Worm (Caenorhabditis elegans) whole organism, late embryonic: Measurements from ENCODE around the gene Y37H2A.1.

ENCODE experiments used
- C08G9.2 ChIP-seq: sonication (generic microtip); optimal IDR thresholded peaks from 2 replicates; lab custom pipeline; 2016; ENCODE audit warnings: mild to moderate bottlenecking, missing genetic modification characterization, moderate library complexity, missing compliant biosample characterization
- K09A11.1 ChIP-seq: sonication (generic microtip); optimal IDR thresholded peaks from 2 replicates; lab custom pipeline; 2017; ENCODE audit warnings: antibody characterized with exemption, mild to moderate bottlenecking, missing genetic modification characterization, missing compliant biosample characterization; ENCODE audit not compliant: insufficient read depth
- T23F11.4 ChIP-seq: fragments of 200-800 bp; sonication (Bioruptor generic); optimal IDR thresholded peaks from 2 replicates; lab custom pipeline; 2018; ENCODE audit warnings: mild to moderate bottlenecking, missing genetic modification characterization, missing compliant biosample characterization
- Y22D7AL.16 ChIP-seq: sonication (generic microtip); optimal IDR thresholded peaks from 2 replicates; lab custom pipeline; 2016; ENCODE audit warnings: missing genetic modification characterization, missing compliant biosample characterization
- ahr-1 ChIP-seq: sonication (generic microtip); optimal IDR thresholded peaks from 2 replicates; lab custom pipeline; 2016; ENCODE audit warnings: missing genetic modification characterization, missing compliant biosample characterization
- ama-1 ChIP-seq: fragments of 150-350 bp; optimal IDR thresholded peaks from 2 replicates; lab custom pipeline; 2014
- ceh-14 ChIP-seq: sonication (generic microtip); optimal IDR thresholded peaks from 2 replicates; lab custom pipeline; 2016; ENCODE audit warnings: missing genotype, missing genetic modification characterization, missing compliant biosample characterization
- ceh-19 ChIP-seq: fragments of 200-800 bp; sonication (Bioruptor generic); optimal IDR thresholded peaks from 2 replicates; lab custom pipeline; 2018; ENCODE audit warnings: mild to moderate bottlenecking, missing genetic modification characterization, missing compliant biosample characterization
- ceh-2 ChIP-seq: sonication (generic microtip); optimal IDR thresholded peaks from 2 replicates; lab custom pipeline; 2016; ENCODE audit warnings: missing genotype, missing genetic modification characterization, missing compliant biosample characterization
- ceh-24 ChIP-seq: sonication (generic microtip); optimal IDR thresholded peaks from 2 replicates; lab custom pipeline; 2016; ENCODE audit warnings: mild to moderate bottlenecking, missing genetic modification characterization, missing compliant biosample characterization
- ceh-31 ChIP-seq: sonication (generic microtip); optimal IDR thresholded peaks from 2 replicates; lab custom pipeline; 2016; ENCODE audit warnings: missing genetic modification characterization, missing compliant biosample characterization
- ceh-45 ChIP-seq: fragments of 200-800 bp; sonication (Bioruptor generic); IDR thresholded peaks from 2 replicates; pipeline ENCODE4 v1.3.6; 2022; ENCODE audit warnings: missing genetic modification reagents, missing genetic modification characterization, missing compliant biosample characterization
- ceh-48 ChIP-seq: sonication (generic microtip); optimal IDR thresholded peaks from 2 replicates; lab custom pipeline; 2016; ENCODE audit warnings: missing genetic modification characterization, inconsistent platforms, missing compliant biosample characterization
- ceh-6 ChIP-seq: fragments of 200-800 bp; sonication (Bioruptor generic); optimal IDR thresholded peaks from 2 replicates; lab custom pipeline; 2018; ENCODE audit warnings: mild to moderate bottlenecking, missing genetic modification characterization, missing compliant biosample characterization
- dve-1 ChIP-seq: sonication (generic microtip); optimal IDR thresholded peaks from 2 replicates; lab custom pipeline; 2017; ENCODE audit warnings: antibody characterized with exemption, mild to moderate bottlenecking, missing genetic modification characterization, missing compliant biosample characterization
- elt-2 ChIP-seq: sonication (generic microtip); optimal IDR thresholded peaks from 2 replicates; lab custom pipeline; 2016; ENCODE audit warnings: missing genetic modification reagents, missing genetic modification characterization, missing compliant biosample characterization
- elt-4 ChIP-seq: sonication (generic microtip); optimal IDR thresholded peaks from 2 replicates; lab custom pipeline; 2016; ENCODE audit warnings: missing genetic modification characterization, missing compliant biosample characterization
- fkh-10 ChIP-seq: fragments of 150-350 bp; optimal IDR thresholded peaks from 2 replicates; lab custom pipeline; 2014; ENCODE audit warnings: missing biosample characterization, missing genetic modification reagents, missing genetic modification characterization
- fkh-6 ChIP-seq: sonication (generic microtip); optimal IDR thresholded peaks from 2 replicates; lab custom pipeline; 2016; ENCODE audit warnings: missing genetic modification characterization, missing compliant biosample characterization
- gmeb-2 ChIP-seq: sonication (generic microtip); optimal IDR thresholded peaks from 2 replicates; lab custom pipeline; 2016; ENCODE audit warnings: missing genetic modification characterization, inconsistent platforms, missing compliant biosample characterization
- hlh-13 ChIP-seq: fragments of 200-800 bp; sonication (Bioruptor generic); optimal IDR thresholded peaks from 2 replicates; lab custom pipeline; 2018; ENCODE audit warnings: mild to moderate bottlenecking, missing genetic modification characterization, missing compliant biosample characterization
- hlh-15 ChIP-seq: sonication (generic microtip); optimal IDR thresholded peaks from 2 replicates; lab custom pipeline; 2016; ENCODE audit warnings: missing genetic modification characterization, missing compliant biosample characterization
- hlh-30 ChIP-seq: sonication (generic microtip); optimal IDR thresholded peaks from 2 replicates; lab custom pipeline; 2017; ENCODE audit warnings: antibody characterized with exemption, missing genetic modification characterization, missing compliant biosample characterization; ENCODE audit not compliant: insufficient read depth
- lin-11 ChIP-seq: fragments of 200-800 bp; sonication (Bioruptor generic); optimal IDR thresholded peaks from 2 replicates; lab custom pipeline; 2018; ENCODE audit warnings: mild to moderate bottlenecking, missing genetic modification characterization, missing compliant biosample characterization
- madf-2 ChIP-seq: sonication (generic microtip); optimal IDR thresholded peaks from 2 replicates; lab custom pipeline; 2017; ENCODE audit warnings: missing genetic modification characterization, missing compliant biosample characterization
- mec-3 ChIP-seq: sonication (generic microtip); optimal IDR thresholded peaks from 2 replicates; lab custom pipeline; 2016; ENCODE audit warnings: borderline replicate concordance, missing genetic modification characterization, missing compliant biosample characterization
- nhr-11 ChIP-seq: fragments of 150-350 bp; optimal IDR thresholded peaks from 2 replicates; lab custom pipeline; 2014; ENCODE audit warnings: missing biosample characterization, missing genetic modification characterization
- npax-4 ChIP-seq: sonication (generic microtip); optimal IDR thresholded peaks from 2 replicates; lab custom pipeline; 2016; ENCODE audit warnings: missing genetic modification characterization, missing compliant biosample characterization
- pag-3 ChIP-seq: sonication (generic microtip); optimal IDR thresholded peaks from 2 replicates; lab custom pipeline; 2016; ENCODE audit warnings: missing compliant biosample characterization, missing genetic modification characterization, borderline replicate concordance
- pat-9 ChIP-seq: fragments of 200-800 bp; sonication (Bioruptor generic); optimal IDR thresholded peaks from 2 replicates; lab custom pipeline; 2018; ENCODE audit warnings: mild to moderate bottlenecking, missing genetic modification characterization, moderate library complexity, missing compliant biosample characterization
- pax-1 ChIP-seq: fragments of 150-350 bp; optimal IDR thresholded peaks from 2 replicates; lab custom pipeline; 2014; ENCODE audit warnings: missing biosample characterization, missing genetic modification characterization
- pha-2 ChIP-seq: sonication (generic microtip); optimal IDR thresholded peaks from 2 replicates; lab custom pipeline; 2017; ENCODE audit warnings: mild to moderate bottlenecking, missing genetic modification characterization, missing compliant biosample characterization
- pros-1 ChIP-seq: fragments of 150-350 bp; optimal IDR thresholded peaks from 2 replicates; lab custom pipeline; 2014; ENCODE audit warnings: missing biosample characterization, missing genetic modification reagents, missing genetic modification characterization
- sox-4 ChIP-seq: sonication (generic microtip); optimal IDR thresholded peaks from 2 replicates; lab custom pipeline; 2017; ENCODE audit warnings: mild to moderate bottlenecking, missing genetic modification characterization, inconsistent platforms, missing compliant biosample characterization
- syd-9 ChIP-seq: sonication (generic microtip); optimal IDR thresholded peaks from 2 replicates; lab custom pipeline; 2016; ENCODE audit warnings: mild to moderate bottlenecking, missing genetic modification characterization, moderate library complexity, missing compliant biosample characterization
- tbx-2 ChIP-seq: sonication (generic microtip); optimal IDR thresholded peaks from 2 replicates; lab custom pipeline; 2016; ENCODE audit warnings: missing genetic modification characterization, missing compliant biosample characterization
- tbx-7 ChIP-seq: sonication (generic microtip); optimal IDR thresholded peaks from 2 replicates; lab custom pipeline; 2016; ENCODE audit warnings: missing genotype, missing genetic modification characterization, missing compliant biosample characterization
- ttx-3 ChIP-seq: sonication (generic microtip); optimal IDR thresholded peaks from 2 replicates; lab custom pipeline; 2016; ENCODE audit warnings: missing genetic modification reagents, missing genetic modification characterization, missing compliant biosample characterization
- unc-3 ChIP-seq, 2 experiments: fragments of 200-800 bp in 1 of 2; sonication (Bioruptor generic) in 1 of 2; sonication (generic microtip) in 1 of 2; conservative IDR thresholded peaks in 1 of 2; optimal IDR thresholded peaks in 1 of 2; 2 replicates each; pipeline versions ENCODE4 v1.3.6 to Lab custom; 2016 to 2022; ENCODE audit warnings: missing compliant biosample characterization in 2 of 2, missing genetic modification characterization in 2 of 2, missing genetic modification reagents in 1 of 2
- unc-42 ChIP-seq: sonication (generic microtip); optimal IDR thresholded peaks from 2 replicates; lab custom pipeline; 2016; ENCODE audit warnings: missing genotype, missing genetic modification characterization, missing compliant biosample characterization
- zip-5 ChIP-seq: sonication (generic microtip); optimal IDR thresholded peaks from 2 replicates; lab custom pipeline; 2016; ENCODE audit warnings: missing genetic modification characterization, missing compliant biosample characterization
- ztf-16 ChIP-seq: sonication (generic microtip); optimal IDR thresholded peaks from 2 replicates; lab custom pipeline; 2017; ENCODE audit warnings: missing genetic modification characterization, missing compliant biosample characterization

The Y37H2A.1 gene

ce11 chrV:18144442-18144841 is 36.4 kb downstream of the Y37H2A.1 start:
- no peak for TF ChIP-seq hlh-13 (GFP tag; lab: Kevin White, UChicago)

DNA sequence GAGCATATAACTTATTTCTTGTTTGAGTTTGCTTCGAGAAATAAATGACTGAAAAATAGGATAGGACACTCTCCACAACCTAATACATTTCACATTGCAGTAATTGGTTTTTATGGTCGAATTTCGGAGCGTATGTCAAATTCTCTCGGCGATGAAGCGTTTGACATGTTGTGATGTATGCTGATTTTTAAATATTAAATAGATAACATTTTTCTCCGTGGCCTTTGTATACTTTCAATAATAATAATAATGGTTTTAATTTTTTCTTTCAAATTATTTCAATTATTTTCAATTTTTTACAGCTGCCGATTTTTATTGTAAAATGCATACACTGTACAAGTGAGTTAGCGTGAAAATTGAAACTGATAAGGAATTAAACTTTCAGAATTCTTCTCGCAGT is 38.0 kb downstream of the Y37H2A.1 start, which contains the start of gene C14A6.3:
C14A6.3 (plus strand) TSS at position 301 of the 400 bp plus-strand sequence.
- TF ChIP-seq unc-3 (GFP tag; conservative IDR thresholded peaks at IDR 0.05; lab: Robert Waterston, UW) (no peak), unc-3 (tag; optimal IDR thresholded peaks at IDR 0.05; lab: Kevin White, UChicago) (no peak), pat-9 (no peak), ztf-16 (tag; lab: Kevin White, UChicago) (no peak), hlh-13 (GFP tag; lab: Kevin White, UChicago) (no peak), syd-9 (no peak), ceh-31 (tag; lab: Kevin White, UChicago) (no peak), lin-11 (tag; lab: Kevin White, UChicago) (no peak), zip-5 (tag; lab: Kevin White, UChicago) (no peak), tbx-7 (tag; lab: Kevin White, UChicago) (no peak), ceh-2 (tag; lab: Kevin White, UChicago) (no peak), fkh-10 (GFP tag; lab: Kevin White, UChicago) (no peak), mec-3 (no peak), ceh-19 (no peak), tbx-2 (tag; lab: Kevin White, UChicago) (no peak), elt-4 (tag; lab: Kevin White, UChicago) (no peak), fkh-6 (tag; lab: Kevin White, UChicago) (no peak)

DNA sequence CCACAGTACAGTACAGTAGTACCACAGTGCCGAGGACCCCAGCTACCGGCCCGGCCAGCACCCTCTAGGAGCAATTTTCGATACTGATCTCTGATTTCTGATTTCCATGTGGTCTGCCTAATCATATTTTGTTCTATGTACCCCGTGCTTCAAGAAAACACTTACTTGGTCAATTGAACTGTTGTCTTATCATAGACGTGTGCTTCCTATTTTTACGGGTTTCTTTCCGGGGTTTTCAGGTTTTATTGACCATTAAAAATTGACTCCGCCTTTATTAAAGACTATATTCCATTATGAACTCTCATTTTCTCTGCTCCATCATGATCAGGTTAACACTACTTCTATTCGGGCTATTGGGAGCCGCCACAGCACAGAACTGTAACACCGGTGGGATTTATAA is 49.6 kb downstream of the Y37H2A.1 start, which contains the start of gene clec-48:
clec-48 (plus strand) TSS at position 320 of the 400 bp plus-strand sequence.
- no peak for TF ChIP-seq T23F11.4 (GFP tag; lab: Kevin White, UChicago)
- TF ChIP-seq ahr-1 (tag; lab: Kevin White, UChicago), result no peak
- TF ChIP-seq npax-4 (tag; lab: Kevin White, UChicago), result no peak
- TF ChIP-seq unc-42 (tag; lab: Kevin White, UChicago), result no peak
- TF ChIP-seq ceh-48 (tag; lab: Kevin White, UChicago), result no peak
- TF ChIP-seq dve-1 (tag; lab: Kevin White, UChicago), result no peak
- TF ChIP-seq ttx-3, result no peak
- no peak for TF ChIP-seq sox-4 (tag; lab: Kevin White, UChicago)
- TF ChIP-seq ceh-24 (tag; lab: Kevin White, UChicago), result no peak
- TF ChIP-seq pha-2, result no peak
- no peak for TF ChIP-seq pag-3
- no peak for TF ChIP-seq K09A11.1 (tag; lab: Kevin White, UChicago)
- no peak for TF ChIP-seq nhr-11
- no peak for TF ChIP-seq elt-2 (tag; lab: Kevin White, UChicago)

ce11 chrV:18158172-18158571 is 50.1 kb downstream of the Y37H2A.1 start:
- TF ChIP-seq ceh-31 (tag; lab: Kevin White, UChicago) (no peak), ceh-6 (GFP tag; lab: Kevin White, UChicago) (no peak), gmeb-2 (tag; lab: Kevin White, UChicago) (no peak), ceh-14 (tag; lab: Kevin White, UChicago) (no peak), ceh-45 (GFP tag; lab: Robert Waterston, UW) (no peak), mec-3 (no peak), T23F11.4 (GFP tag; lab: Kevin White, UChicago) (no peak)
- TF ChIP-seq, all 69 proteins: peak for 0

DNA sequence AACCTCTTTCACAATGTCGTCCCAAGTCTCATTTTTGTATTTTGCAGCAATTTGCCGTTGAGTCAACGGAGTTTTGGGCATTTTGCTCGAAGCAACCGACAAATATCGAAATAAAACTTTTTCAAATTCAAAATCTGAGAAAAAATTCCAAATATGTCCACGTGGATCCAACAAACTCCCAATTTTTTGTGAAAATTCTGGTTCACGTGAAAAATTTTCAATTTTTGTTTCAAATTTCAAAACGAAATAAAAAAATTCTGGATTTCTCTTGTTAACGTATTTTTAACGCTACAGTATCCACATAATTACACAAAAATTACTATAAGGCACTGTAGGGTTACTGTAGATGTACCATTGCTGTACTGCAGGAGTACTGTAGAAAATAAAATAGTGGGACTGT is 53.2 kb downstream of the Y37H2A.1 start, which contains the start of gene C14A6.13:
C14A6.13 (minus strand) TSS at position 101 of the 400 bp plus-strand sequence.
- TF ChIP-seq ceh-45 (GFP tag; lab: Robert Waterston, UW) (no peak), madf-2 (tag; lab: Kevin White, UChicago) (no peak), tbx-7 (tag; lab: Kevin White, UChicago) (no peak), pax-1 (tag; lab: Kevin White, UChicago) (no peak), C08G9.2 (tag; lab: Kevin White, UChicago) (no peak), hlh-30 (tag; lab: Kevin White, UChicago) (no peak), pros-1 (tag; lab: Kevin White, UChicago) (no peak), ahr-1 (tag; lab: Kevin White, UChicago) (no peak), gmeb-2 (tag; lab: Kevin White, UChicago) (no peak), mec-3 (no peak), pha-2 (no peak), elt-4 (tag; lab: Kevin White, UChicago) (no peak), hlh-15 (no peak), T23F11.4 (GFP tag; lab: Kevin White, UChicago) (no peak), zip-5 (tag; lab: Kevin White, UChicago) (no peak), ceh-14 (tag; lab: Kevin White, UChicago) (no peak), hlh-13 (GFP tag; lab: Kevin White, UChicago) (no peak), Y22D7AL.16 (tag; lab: Kevin White, UChicago) (no peak), ama-1 (lab: Kevin White, UChicago) (no peak), ceh-2 (tag; lab: Kevin White, UChicago) (no peak)
